Fruit fly (Drosophila melanogaster) whole organism, adult: ENCODE data around the gene CG43993.

Source experiments
- CG5204 ChIP-seq: fragments of 200-800 bp; sonication (Bioruptor generic); optimal IDR thresholded peaks from 2 replicates; lab custom pipeline; 2016; ENCODE audit warnings: missing biosample characterization, missing genetic modification characterization
- CG7101 ChIP-seq: fragments of 200-800 bp; sonication (Bioruptor generic); optimal IDR thresholded peaks from 2 replicates; lab custom pipeline; 2018; ENCODE audit warnings: missing biosample characterization, mild to moderate bottlenecking, missing genetic modification characterization, moderate library complexity
- ovo ChIP-seq: fragments of 200-800 bp; sonication (Bioruptor generic); optimal IDR thresholded peaks from 2 replicates; lab custom pipeline; 2016; ENCODE audit warnings: missing biosample characterization, missing genetic modification characterization

- TF ChIP-seq ovo (GFP tag; lab: Kevin White, UChicago), result no peak
- no peak for TF ChIP-seq CG5204
- no peak for TF ChIP-seq CG7101
Measured at dm6 chr3L:11984606-11985005, 47.8 kb upstream of the CG43993 start, which contains the start of gene CG6938.
